Worm (Caenorhabditis elegans) whole organism, young adult: Measurements from ENCODE around the gene C06H2.7.

Source experiments
- D2030.7 ChIP-seq: fragments of 200-800 bp; sonication (Bioruptor generic); IDR thresholded peaks from 2 replicates; pipeline ENCODE4 v1.3.6; 2022; ENCODE audit warnings: missing genetic modification reagents, missing genetic modification characterization, missing compliant biosample characterization
- F23B12.7 ChIP-seq: sonication (generic microtip); optimal IDR thresholded peaks from 2 replicates; lab custom pipeline; 2017; ENCODE audit warnings: missing genetic modification characterization, mild to moderate bottlenecking, missing compliant biosample characterization, antibody characterized with exemption, moderate library complexity; ENCODE audit not compliant: insufficient read depth
- F37B4.10 ChIP-seq: fragments of 200-800 bp; sonication (Bioruptor generic); IDR thresholded peaks from 2 replicates; pipeline ENCODE4 v1.3.6; 2022; ENCODE audit warnings: missing genetic modification characterization, missing compliant biosample characterization
- F57A8.1 ChIP-seq: fragments of 200-800 bp; sonication (Bioruptor generic); optimal IDR thresholded peaks from 2 replicates; lab custom pipeline; 2018; ENCODE audit warnings: mild to moderate bottlenecking, missing genetic modification characterization, moderate library complexity, missing compliant biosample characterization
- T26A5.8 ChIP-seq: sonication (generic microtip); optimal IDR thresholded peaks from 2 replicates; lab custom pipeline; 2016; ENCODE audit warnings: missing genetic modification characterization, missing compliant biosample characterization
- Y53F4B.3 ChIP-seq: fragments of 200-800 bp; sonication (Bioruptor generic); IDR thresholded peaks from 2 replicates; pipeline ENCODE4 v1.3.6; 2022; ENCODE audit warnings: missing genetic modification reagents, missing genetic modification characterization, missing compliant biosample characterization
- Y67H2A.10 ChIP-seq: fragments of 200-800 bp; sonication (Bioruptor generic); conservative IDR thresholded peaks from 2 replicates; pipeline ENCODE4 v1.3.6; 2022; ENCODE audit warnings: missing genetic modification reagents, missing genetic modification characterization, missing compliant biosample characterization
- ZK185.1 ChIP-seq: sonication (generic microtip); optimal IDR thresholded peaks from 2 replicates; lab custom pipeline; 2016; ENCODE audit warnings: mild to moderate bottlenecking, missing genetic modification characterization, missing compliant biosample characterization; ENCODE audit not compliant: poor library complexity, severe bottlenecking
- bed-1 ChIP-seq: fragments of 200-800 bp; sonication (Bioruptor generic); IDR thresholded peaks from 2 replicates; pipeline ENCODE4 v1.3.6; 2022; ENCODE audit warnings: missing genetic modification reagents, missing genetic modification characterization, missing compliant biosample characterization
- ccch-3 ChIP-seq: fragments of 200-800 bp; sonication (Bioruptor generic); optimal IDR thresholded peaks from 2 replicates; lab custom pipeline; 2018; ENCODE audit warnings: mild to moderate bottlenecking, missing genetic modification characterization, missing compliant biosample characterization
- cebp-2 ChIP-seq: fragments of 200-800 bp; sonication (Bioruptor generic); IDR thresholded peaks from 2 replicates; pipeline ENCODE4 v1.3.6; 2022; ENCODE audit warnings: missing genetic modification characterization, missing compliant biosample characterization
- die-1 ChIP-seq: sonication (generic microtip); optimal IDR thresholded peaks from 2 replicates; lab custom pipeline; 2016; ENCODE audit warnings: missing genotype, mild to moderate bottlenecking, missing genetic modification characterization, missing compliant biosample characterization
- dox-1 ChIP-seq: fragments of 200-800 bp; sonication (Bioruptor generic); IDR thresholded peaks from 2 replicates; pipeline ENCODE4 v1.3.6; 2022; ENCODE audit warnings: missing genetic modification reagents, missing genetic modification characterization, missing compliant biosample characterization
- dpff-1 ChIP-seq: sonication (generic microtip); optimal IDR thresholded peaks from 2 replicates; lab custom pipeline; 2017; ENCODE audit warnings: mild to moderate bottlenecking, missing genetic modification characterization, missing compliant biosample characterization
- efl-1 ChIP-seq: fragments of 150-350 bp; optimal IDR thresholded peaks from 2 replicates; lab custom pipeline; 2014; ENCODE audit warnings: missing biosample characterization, missing genetic modification reagents, missing genetic modification characterization
- egl-44 ChIP-seq: fragments of 200-800 bp; sonication (Bioruptor generic); IDR thresholded peaks from 2 replicates; pipeline ENCODE4 v1.3.6; 2022; ENCODE audit warnings: missing genetic modification reagents, missing genetic modification characterization, missing compliant biosample characterization
- ekl-4 ChIP-seq: fragments of 200-800 bp; sonication (Bioruptor generic); IDR thresholded peaks from 2 replicates; pipeline ENCODE4 v1.3.6; 2022; ENCODE audit warnings: missing genetic modification reagents, missing genetic modification characterization, missing compliant biosample characterization
- hlh-26 ChIP-seq: fragments of 200-800 bp; sonication (Bioruptor generic); conservative IDR thresholded peaks from 2 replicates; pipeline ENCODE4 v1.3.6; 2022; ENCODE audit warnings: missing genetic modification reagents, missing genetic modification characterization, missing compliant biosample characterization
- hmg-1.2 ChIP-seq: fragments of 200-800 bp; sonication (Bioruptor generic); IDR thresholded peaks from 2 replicates; pipeline ENCODE4 v1.3.6; 2022; ENCODE audit warnings: missing genetic modification reagents, missing genetic modification characterization, missing compliant biosample characterization
- hsf-1 ChIP-seq: fragments of 200-800 bp; sonication (Bioruptor generic); IDR thresholded peaks from 2 replicates; pipeline ENCODE4 v1.3.6; 2022; ENCODE audit warnings: missing genetic modification reagents, missing genetic modification characterization, missing compliant biosample characterization
- lin-26 ChIP-seq: fragments of 200-800 bp; sonication (Bioruptor generic); IDR thresholded peaks from 2 replicates; pipeline ENCODE4 v1.3.6; 2022; ENCODE audit warnings: missing genetic modification reagents, missing genetic modification characterization, missing compliant biosample characterization
- lin-35 ChIP-seq, 3 experiments: fragments of 150-350 bp in 2 of 3; sonication (generic microtip) in 1 of 3; optimal IDR thresholded peaks; 2 replicates each; lab custom pipeline; 2014 to 2018; ENCODE audit warnings: missing biosample characterization in 3 of 3, missing genetic modification characterization in 3 of 3, missing genetic modification reagents in 3 of 3
- lin-54 ChIP-seq: fragments of 200-800 bp; sonication (Bioruptor generic); optimal IDR thresholded peaks from 2 replicates; lab custom pipeline; 2018; ENCODE audit warnings: mild to moderate bottlenecking, missing genetic modification characterization, missing compliant biosample characterization
- lsl-1 ChIP-seq: fragments of 200-800 bp; sonication (Bioruptor generic); optimal IDR thresholded peaks from 2 replicates; lab custom pipeline; 2018; ENCODE audit warnings: mild to moderate bottlenecking, missing genetic modification characterization, moderate library complexity, missing compliant biosample characterization
- madf-8 ChIP-seq: fragments of 200-800 bp; sonication (Bioruptor generic); conservative IDR thresholded peaks from 2 replicates; pipeline ENCODE4 v1.3.6; 2022; ENCODE audit warnings: missing genetic modification reagents, missing genetic modification characterization, missing compliant biosample characterization
- mel-28 ChIP-seq: sonication (generic microtip); optimal IDR thresholded peaks from 2 replicates; lab custom pipeline; 2016; ENCODE audit warnings: borderline replicate concordance, mild to moderate bottlenecking, missing genetic modification characterization, missing compliant biosample characterization
- mxl-1 ChIP-seq: sonication (generic microtip); optimal IDR thresholded peaks from 2 replicates; lab custom pipeline; 2016; ENCODE audit warnings: missing genetic modification characterization, missing compliant biosample characterization
- nfyb-1 ChIP-seq: fragments of 200-800 bp; sonication (Bioruptor generic); IDR thresholded peaks from 2 replicates; pipeline ENCODE4 v1.3.6; 2022; ENCODE audit warnings: missing genetic modification reagents, missing genetic modification characterization, missing compliant biosample characterization
- nhr-120 ChIP-seq: fragments of 200-800 bp; sonication (Bioruptor generic); IDR thresholded peaks from 2 replicates; pipeline ENCODE4 v1.3.6; 2022; ENCODE audit warnings: missing genetic modification characterization, missing compliant biosample characterization
- nhr-27 ChIP-seq: fragments of 200-800 bp; sonication (Bioruptor generic); optimal IDR thresholded peaks from 2 replicates; lab custom pipeline; 2018; ENCODE audit warnings: mild to moderate bottlenecking, missing genetic modification characterization, moderate library complexity, missing compliant biosample characterization
- rpc-1 ChIP-seq, 2 experiments: fragments of 150-350 bp in 1 of 2; sonication (generic microtip) in 1 of 2; optimal IDR thresholded peaks; 2 replicates each; lab custom pipeline; 2014 to 2018; ENCODE audit warnings: missing biosample characterization in 1 of 2, missing genetic modification characterization in 1 of 2, missing genetic modification reagents in 1 of 2, missing genotype in 1 of 2
- sdz-38 ChIP-seq: sonication (generic microtip); optimal IDR thresholded peaks from 2 replicates; lab custom pipeline; 2016; ENCODE audit warnings: missing genotype, missing genetic modification characterization, missing compliant biosample characterization
- sea-2 ChIP-seq: fragments of 200-800 bp; sonication (Bioruptor generic); IDR thresholded peaks from 2 replicates; pipeline ENCODE4 v1.3.6; 2022; ENCODE audit warnings: missing genetic modification characterization, missing compliant biosample characterization
- snpc-1.1 ChIP-seq: sonication (generic microtip); optimal IDR thresholded peaks from 2 replicates; lab custom pipeline; 2017; ENCODE audit warnings: missing genetic modification characterization, mild to moderate bottlenecking, missing compliant biosample characterization, antibody characterized with exemption, moderate library complexity, missing genotype, missing genetic modification reagents; ENCODE audit not compliant: insufficient read depth
- snpc-4 ChIP-seq, 5 experiments: fragments of 150-350 bp in 1 of 5; sonication (generic microtip) in 4 of 5; optimal IDR thresholded peaks; 2 replicates each; lab custom pipeline; 2014 to 2018; ENCODE audit warnings: missing genetic modification characterization in 5 of 5, missing biosample characterization in 3 of 5, antibody characterized with exemption in 2 of 5, mild to moderate bottlenecking in 2 of 5, missing compliant biosample characterization in 2 of 5, missing genotype in 2 of 5, moderate library complexity in 2 of 5, missing genetic modification reagents in 1 of 5
- somi-1 ChIP-seq: fragments of 200-800 bp; sonication (Bioruptor generic); optimal IDR thresholded peaks from 2 replicates; lab custom pipeline; 2018; ENCODE audit warnings: mild to moderate bottlenecking, missing genetic modification characterization, missing compliant biosample characterization
- tbx-9 ChIP-seq: sonication (generic microtip); optimal IDR thresholded peaks from 2 replicates; lab custom pipeline; 2016; ENCODE audit warnings: borderline replicate concordance, missing genetic modification characterization, inconsistent platforms, missing compliant biosample characterization
- ztf-26 ChIP-seq: sonication (generic microtip); optimal IDR thresholded peaks from 2 replicates; lab custom pipeline; 2017; ENCODE audit warnings: missing genetic modification characterization, missing compliant biosample characterization
- ztf-6 ChIP-seq: fragments of 200-800 bp; sonication (Bioruptor generic); IDR thresholded peaks from 2 replicates; pipeline ENCODE4 v1.3.6; 2022; ENCODE audit warnings: missing genetic modification reagents, missing genetic modification characterization, missing compliant biosample characterization

The C06H2.7 gene

ce11 chrV:11144694-11145093 lies at the start of gene C06H2.7:
Gene C06H2.7 (minus strand): TSS chrV:11144794.
- no peak for TF ChIP-seq D2030.7 (GFP tag; lab: Robert Waterston, UW)
- no peak for TF ChIP-seq rpc-1 (optimal IDR thresholded peaks at IDR 0.05; lab: Kevin White, UChicago)
- TF ChIP-seq rpc-1 (tag; optimal IDR thresholded peaks at IDR 0.05; lab: Kevin White, UChicago), result no peak

- TF ChIP-seq nfyb-1 (no peak), Y53F4B.3 (no peak), snpc-4 (GFP tag; optimal IDR thresholded peaks at IDR 0.05; lab: Kevin White, UChicago) (no peak), snpc-4 (tag; optimal IDR thresholded peaks at IDR 0.05; lab: Kevin White, UChicago) (no peak), tbx-9 (tag; lab: Kevin White, UChicago) (no peak), hlh-26 (no peak), nhr-120 (GFP tag; lab: Robert Waterston, UW) (no peak), nhr-27 (tag; lab: Kevin White, UChicago) (no peak), ztf-6 (GFP tag; lab: Robert Waterston, UW) (no peak), sdz-38 (tag; lab: Kevin White, UChicago) (no peak), F37B4.10 (no peak), dox-1 (GFP tag; lab: Robert Waterston, UW) (no peak), lin-54 (GFP tag; lab: Kevin White, UChicago) (no peak), ztf-26 (tag; lab: Kevin White, UChicago) (no peak), lsl-1 (GFP tag; lab: Kevin White, UChicago) (no peak), lin-26 (GFP tag; lab: Robert Waterston, UW) (no peak), cebp-2 (GFP tag; lab: Robert Waterston, UW) (no peak), rpc-1 (optimal IDR thresholded peaks at IDR 0.05; lab: Kevin White, UChicago) (no peak), rpc-1 (tag; optimal IDR thresholded peaks at IDR 0.05; lab: Kevin White, UChicago) (no peak), mel-28 (tag; lab: Kevin White, UChicago) (no peak)
Observed at ce11 chrV:11190983-11191382, 46.4 kb upstream of the C06H2.7 start, which contains the start of gene lgc-49. Gene lgc-49 (plus strand): TSS chrV:11191283.

ce11 chrV:11182925-11183324 lies 38.3 kb upstream of the C06H2.7 start, which contains the start of gene cnc-10:
Gene cnc-10 (plus strand): TSS chrV:11183225.
- TF ChIP-seq madf-8 (GFP tag; lab: Robert Waterston, UW) (no peak), lin-35 (GFP tag; optimal IDR thresholded peaks at IDR 0.05; lab: Kevin White, UChicago) (no peak), Y67H2A.10 (GFP tag; lab: Robert Waterston, UW) (no peak), efl-1 (no peak), ztf-6 (GFP tag; lab: Robert Waterston, UW) (no peak), hmg-1.2 (GFP tag; lab: Robert Waterston, UW) (no peak), sea-2 (GFP tag; lab: Robert Waterston, UW) (no peak), ekl-4 (GFP tag; lab: Robert Waterston, UW) (no peak), T26A5.8 (tag; lab: Kevin White, UChicago) (no peak), F57A8.1 (no peak), somi-1 (GFP tag; lab: Kevin White, UChicago) (no peak), mel-28 (tag; lab: Kevin White, UChicago) (no peak), die-1 (no peak), hsf-1 (no peak)

- TF ChIP-seq ZK185.1 (no peak), egl-44 (GFP tag; lab: Robert Waterston, UW) (no peak), ccch-3 (GFP tag; lab: Kevin White, UChicago) (no peak), F23B12.7 (no peak), bed-1 (GFP tag; lab: Robert Waterston, UW) (no peak), mxl-1 (tag; lab: Kevin White, UChicago) (no peak), dpff-1 (tag; lab: Kevin White, UChicago) (no peak), snpc-1.1 (no peak)
Observed at ce11 chrV:11180951-11181350, 36.4 kb upstream of the C06H2.7 start.
